Worm (Caenorhabditis elegans) whole organism, late embryonic: ENCODE results near the gene F58F9.9.

Source experiments
- C38D4.7 ChIP-seq: fragments of 200-800 bp; sonication (Bioruptor generic); optimal IDR thresholded peaks from 2 replicates; lab custom pipeline; 2018; ENCODE audit warnings: mild to moderate bottlenecking, missing genetic modification characterization, moderate library complexity, missing compliant biosample characterization
- F13H6.1 ChIP-seq: sonication (generic microtip); optimal IDR thresholded peaks from 2 replicates; lab custom pipeline; 2016; ENCODE audit warnings: missing genetic modification characterization, missing compliant biosample characterization
- K02D7.2 ChIP-seq: sonication (generic microtip); optimal IDR thresholded peaks from 2 replicates; lab custom pipeline; 2017; ENCODE audit warnings: mild to moderate bottlenecking, missing genetic modification characterization, missing compliant biosample characterization
- T23F11.4 ChIP-seq: fragments of 200-800 bp; sonication (Bioruptor generic); optimal IDR thresholded peaks from 2 replicates; lab custom pipeline; 2018; ENCODE audit warnings: mild to moderate bottlenecking, missing genetic modification characterization, missing compliant biosample characterization
- ahr-1 ChIP-seq: sonication (generic microtip); optimal IDR thresholded peaks from 2 replicates; lab custom pipeline; 2016; ENCODE audit warnings: missing genetic modification characterization, missing compliant biosample characterization
- ama-1 ChIP-seq: fragments of 150-350 bp; optimal IDR thresholded peaks from 2 replicates; lab custom pipeline; 2014
- ceh-14 ChIP-seq: sonication (generic microtip); optimal IDR thresholded peaks from 2 replicates; lab custom pipeline; 2016; ENCODE audit warnings: missing genotype, missing genetic modification characterization, missing compliant biosample characterization
- ceh-18 ChIP-seq: sonication (generic microtip); optimal IDR thresholded peaks from 2 replicates; lab custom pipeline; 2016; ENCODE audit warnings: missing genetic modification characterization, missing compliant biosample characterization
- ceh-34 ChIP-seq: sonication (generic microtip); optimal IDR thresholded peaks from 2 replicates; lab custom pipeline; 2016; ENCODE audit warnings: mild to moderate bottlenecking, missing genetic modification characterization, missing compliant biosample characterization
- ceh-45 ChIP-seq: fragments of 200-800 bp; sonication (Bioruptor generic); IDR thresholded peaks from 2 replicates; pipeline ENCODE4 v1.3.6; 2022; ENCODE audit warnings: missing genetic modification reagents, missing genetic modification characterization, missing compliant biosample characterization
- ceh-48 ChIP-seq: sonication (generic microtip); optimal IDR thresholded peaks from 2 replicates; lab custom pipeline; 2016; ENCODE audit warnings: missing genetic modification characterization, inconsistent platforms, missing compliant biosample characterization
- ceh-6 ChIP-seq: fragments of 200-800 bp; sonication (Bioruptor generic); optimal IDR thresholded peaks from 2 replicates; lab custom pipeline; 2018; ENCODE audit warnings: mild to moderate bottlenecking, missing genetic modification characterization, missing compliant biosample characterization
- ceh-9 ChIP-seq: sonication (generic microtip); optimal IDR thresholded peaks from 2 replicates; lab custom pipeline; 2016; ENCODE audit warnings: mild to moderate bottlenecking, missing genetic modification characterization, inconsistent platforms, missing compliant biosample characterization
- dmd-4 ChIP-seq: sonication (generic microtip); optimal IDR thresholded peaks from 2 replicates; lab custom pipeline; 2016; ENCODE audit warnings: borderline replicate concordance, missing genetic modification characterization, missing compliant biosample characterization
- elt-4 ChIP-seq: sonication (generic microtip); optimal IDR thresholded peaks from 2 replicates; lab custom pipeline; 2016; ENCODE audit warnings: missing genetic modification characterization, missing compliant biosample characterization
- ets-4 ChIP-seq: sonication (generic microtip); optimal IDR thresholded peaks from 2 replicates; lab custom pipeline; 2016; ENCODE audit warnings: missing genetic modification characterization, missing compliant biosample characterization
- eyg-1 ChIP-seq: sonication (generic microtip); optimal IDR thresholded peaks from 2 replicates; lab custom pipeline; 2016; ENCODE audit warnings: missing genotype, missing genetic modification characterization, missing compliant biosample characterization
- fkh-6 ChIP-seq: sonication (generic microtip); optimal IDR thresholded peaks from 2 replicates; lab custom pipeline; 2016; ENCODE audit warnings: missing genetic modification characterization, missing compliant biosample characterization
- hlh-13 ChIP-seq: fragments of 200-800 bp; sonication (Bioruptor generic); optimal IDR thresholded peaks from 2 replicates; lab custom pipeline; 2018; ENCODE audit warnings: mild to moderate bottlenecking, missing genetic modification characterization, missing compliant biosample characterization
- lim-6 ChIP-seq: sonication (generic microtip); optimal IDR thresholded peaks from 2 replicates; lab custom pipeline; 2016; ENCODE audit warnings: missing genetic modification characterization, missing compliant biosample characterization
- lin-11 ChIP-seq: fragments of 200-800 bp; sonication (Bioruptor generic); optimal IDR thresholded peaks from 2 replicates; lab custom pipeline; 2018; ENCODE audit warnings: mild to moderate bottlenecking, missing genetic modification characterization, missing compliant biosample characterization
- madf-2 ChIP-seq: sonication (generic microtip); optimal IDR thresholded peaks from 2 replicates; lab custom pipeline; 2017; ENCODE audit warnings: missing genetic modification characterization, missing compliant biosample characterization
- nfya-1 ChIP-seq: sonication (generic microtip); optimal IDR thresholded peaks from 2 replicates; lab custom pipeline; 2017; ENCODE audit warnings: missing genetic modification characterization, mild to moderate bottlenecking, missing compliant biosample characterization, antibody characterized with exemption, moderate library complexity
- nhr-11 ChIP-seq: fragments of 150-350 bp; optimal IDR thresholded peaks from 2 replicates; lab custom pipeline; 2014; ENCODE audit warnings: missing biosample characterization, missing genetic modification characterization
- nhr-232 ChIP-seq: sonication (generic microtip); optimal IDR thresholded peaks from 2 replicates; lab custom pipeline; 2016; ENCODE audit warnings: missing genetic modification characterization, missing compliant biosample characterization
- odd-2 ChIP-seq: sonication (generic microtip); optimal IDR thresholded peaks from 2 replicates; lab custom pipeline; 2017; ENCODE audit warnings: antibody characterized with exemption, mild to moderate bottlenecking, missing genetic modification characterization, missing compliant biosample characterization
- rnt-1 ChIP-seq: sonication (generic microtip); optimal IDR thresholded peaks from 2 replicates; lab custom pipeline; 2016; ENCODE audit warnings: missing genetic modification characterization, missing compliant biosample characterization
- sdc-2 ChIP-seq: sonication (generic microtip); optimal IDR thresholded peaks from 2 replicates; lab custom pipeline; 2016; ENCODE audit warnings: missing genotype, missing genetic modification characterization, missing compliant biosample characterization
- sox-4 ChIP-seq: sonication (generic microtip); optimal IDR thresholded peaks from 2 replicates; lab custom pipeline; 2017; ENCODE audit warnings: mild to moderate bottlenecking, missing genetic modification characterization, inconsistent platforms, missing compliant biosample characterization
- syd-9 ChIP-seq: sonication (generic microtip); optimal IDR thresholded peaks from 2 replicates; lab custom pipeline; 2016; ENCODE audit warnings: mild to moderate bottlenecking, missing genetic modification characterization, moderate library complexity, missing compliant biosample characterization
- tbx-2 ChIP-seq: sonication (generic microtip); optimal IDR thresholded peaks from 2 replicates; lab custom pipeline; 2016; ENCODE audit warnings: missing genetic modification characterization, missing compliant biosample characterization
- unc-86 ChIP-seq: sonication (generic microtip); optimal IDR thresholded peaks from 2 replicates; lab custom pipeline; 2016; ENCODE audit warnings: missing genetic modification characterization, missing compliant biosample characterization
- ztf-16 ChIP-seq: sonication (generic microtip); optimal IDR thresholded peaks from 2 replicates; lab custom pipeline; 2017; ENCODE audit warnings: missing genetic modification characterization, missing compliant biosample characterization

Gene F58F9.9

ce11 chrIV:6213403-6213802, 26.7 kb upstream of the F58F9.9 start, which contains the start of gene C49A9.5:
TSS of gene C49A9.5 (plus strand) at chrIV:6213673.
- TF ChIP-seq nhr-11 (no peak), K02D7.2 (tag; lab: Kevin White, UChicago) (no peak), unc-86 (tag; lab: Kevin White, UChicago) (no peak), ceh-6 (GFP tag; lab: Kevin White, UChicago) (no peak), ceh-34 (no peak), sox-4 (tag; lab: Kevin White, UChicago) (no peak), nfya-1 (no peak)
- TF ChIP-seq, all 69 proteins: peak for 0

ce11 chrIV:6217066-6217465, 23.0 kb upstream of the F58F9.9 start, which contains the start of gene C49A9.9:
TSS of gene C49A9.9 (plus strand) at chrIV:6217372.
- TF ChIP-seq tbx-2 (tag; lab: Kevin White, UChicago), result no peak
- no peak for TF ChIP-seq ceh-48 (tag; lab: Kevin White, UChicago)
- TF ChIP-seq ceh-9 (tag; lab: Kevin White, UChicago), result no peak
- TF ChIP-seq dmd-4 (tag; lab: Kevin White, UChicago), result no peak
- no peak for TF ChIP-seq ceh-6 (GFP tag; lab: Kevin White, UChicago)
- TF ChIP-seq fkh-6, result no peak

ce11 chrIV:6217503-6217902, 22.6 kb upstream of the F58F9.9 start:
- TF ChIP-seq sdc-2 (no peak), ceh-6 (GFP tag; lab: Kevin White, UChicago) (no peak), ceh-18 (no peak), hlh-13 (GFP tag; lab: Kevin White, UChicago) (no peak), rnt-1 (tag; lab: Kevin White, UChicago) (no peak), T23F11.4 (GFP tag; lab: Kevin White, UChicago) (no peak), ama-1 (no peak), ceh-34 (no peak), ahr-1 (tag; lab: Kevin White, UChicago) (no peak)

DNA sequence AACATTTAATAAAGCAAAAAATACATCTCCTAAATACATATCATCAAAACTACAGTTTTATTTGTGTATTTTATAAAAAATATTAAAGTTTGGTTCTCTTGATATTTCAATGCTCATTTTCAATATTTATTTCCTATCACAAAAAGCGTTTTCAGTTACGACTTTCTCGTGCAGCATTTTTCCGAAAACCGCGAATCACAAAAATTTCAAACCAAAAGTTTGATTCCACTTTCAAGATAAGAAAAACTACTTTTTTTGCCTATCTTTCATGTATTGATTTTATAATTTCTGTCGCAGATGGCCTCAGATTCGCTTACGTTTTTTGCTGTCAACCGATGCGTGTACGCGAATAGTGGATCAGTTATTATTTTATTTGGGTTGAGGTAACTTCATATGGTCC, 20.7 kb upstream of the F58F9.9 start, which contains the start of gene C49A9.4:
C49A9.4 (plus strand) TSS at position 265 of the 400 bp plus-strand sequence.
- TF ChIP-seq ceh-9 (tag; lab: Kevin White, UChicago) (no peak), ceh-14 (no peak), syd-9 (tag; lab: Kevin White, UChicago) (no peak), elt-4 (no peak), F13H6.1 (tag; lab: Kevin White, UChicago) (no peak), madf-2 (tag; lab: Kevin White, UChicago) (no peak), ets-4 (tag; lab: Kevin White, UChicago) (no peak), odd-2 (no peak), ceh-6 (GFP tag; lab: Kevin White, UChicago) (no peak), nhr-11 (no peak), fkh-6 (no peak), ceh-48 (tag; lab: Kevin White, UChicago) (no peak), ceh-34 (no peak), lim-6 (tag; lab: Kevin White, UChicago) (no peak), ztf-16 (no peak)

- TF ChIP-seq ztf-16 (no peak), ceh-45 (GFP tag; lab: Robert Waterston, UW) (no peak), elt-4 (no peak)
Measured at ce11 chrIV:6221878-6222277, 18.2 kb upstream of the F58F9.9 start, which contains the start of gene C49A9.3. TSS of gene C49A9.3 (plus strand) at chrIV:6222089.

DNA sequence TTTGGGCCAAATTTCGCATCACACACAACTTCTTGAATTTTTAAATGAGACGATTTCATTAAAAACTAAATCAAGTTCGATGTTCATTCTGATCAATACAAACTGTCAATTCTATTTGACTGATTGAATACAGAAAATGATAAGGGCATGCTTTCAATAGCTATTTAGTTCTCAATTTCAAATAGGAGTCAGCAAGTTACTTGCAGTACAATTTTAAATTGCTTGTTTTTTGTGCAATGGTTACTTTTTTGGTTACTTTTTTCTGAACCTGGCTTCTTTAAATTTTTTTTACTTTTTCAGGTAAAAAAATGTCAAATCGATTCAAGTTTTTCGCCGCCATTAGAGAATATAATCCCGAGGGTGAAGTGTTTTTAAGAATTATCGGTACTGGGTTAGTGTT, 14.9 kb upstream of the F58F9.9 start, which contains the start of gene C49A9.2:
C49A9.2 (plus strand) TSS at position 301 of the 400 bp plus-strand sequence.
- TF ChIP-seq lin-11 (tag; lab: Kevin White, UChicago) (no peak), nfya-1 (no peak), C38D4.7 (GFP tag; lab: Kevin White, UChicago) (no peak), nhr-232 (no peak), sdc-2 (no peak), ceh-45 (GFP tag; lab: Robert Waterston, UW) (no peak), eyg-1 (tag; lab: Kevin White, UChicago) (no peak)
- TF ChIP-seq, all 69 proteins: peak for 0
